Fruit fly (Drosophila melanogaster): ENCODE results near the gene nompC.

dm6 chr2L:5401011-5401410, 55.0 kb downstream of the nompC start:
- TF ChIP-seq CG8478 (optimal IDR thresholded peaks at IDR 0.05) (no peak), CTCF (optimal IDR thresholded peaks at IDR 0.05) (no peak)

Measured in S2 (cell line).